Fruit fly (Drosophila melanogaster) whole organism, embryonic: ENCODE data around the gene Cks85A.

Source experiments
- BEAF-32 ChIP-seq: fragments of 200-800 bp; sonication (Bioruptor generic); optimal IDR thresholded peaks from 3 replicates; lab custom pipeline; 2017; ENCODE audit warnings: missing biosample characterization, missing genetic modification characterization, mild to moderate bottlenecking, moderate library complexity, missing genetic modification reagents
- Blimp-1 ChIP-seq: fragments of 200-800 bp; sonication (Bioruptor generic); optimal IDR thresholded peaks from 3 replicates; lab custom pipeline; 2018; ENCODE audit warnings: missing biosample characterization, missing genetic modification characterization, mild to moderate bottlenecking, moderate library complexity, missing genetic modification reagents
- CG10209 ChIP-seq: fragments of 200-800 bp; sonication (Bioruptor generic); optimal IDR thresholded peaks from 3 replicates; lab custom pipeline; 2017; ENCODE audit warnings: missing biosample characterization, mild to moderate bottlenecking, missing genetic modification characterization, missing genetic modification reagents
- CG11085 ChIP-seq: fragments of 200-800 bp; sonication (Bioruptor generic); IDR thresholded peaks from 2 replicates; pipeline ENCODE4 v1.3.6; 2022; ENCODE audit warnings: missing biosample characterization, missing genetic modification characterization
- CG13296 ChIP-seq: fragments of 200-800 bp; sonication (Bioruptor generic); optimal IDR thresholded peaks from 3 replicates; lab custom pipeline; 2018; ENCODE audit warnings: missing biosample characterization, mild to moderate bottlenecking, missing genetic modification characterization
- CG14667 ChIP-seq: fragments of 200-800 bp; sonication (Bioruptor generic); IDR thresholded peaks from 2 replicates; pipeline ENCODE4 v1.3.6; 2022; ENCODE audit warnings: missing biosample characterization, missing genetic modification characterization
- CG15011 ChIP-seq: fragments of 200-800 bp; sonication (Bioruptor generic); optimal IDR thresholded peaks from 3 replicates; lab custom pipeline; 2018; ENCODE audit warnings: missing biosample characterization, mild to moderate bottlenecking, missing genetic modification characterization
- CG15696 ChIP-seq: fragments of 200-800 bp; sonication (Bioruptor generic); optimal IDR thresholded peaks from 2 replicates; lab custom pipeline; 2019; ENCODE audit warnings: missing biosample characterization, mild to moderate bottlenecking, missing genetic modification characterization, moderate library complexity
- CG16815 ChIP-seq: fragments of 200-800 bp; sonication (Bioruptor generic); optimal IDR thresholded peaks from 3 replicates; lab custom pipeline; 2017; ENCODE audit warnings: missing biosample characterization, mild to moderate bottlenecking, missing genetic modification characterization
- CG17361 ChIP-seq: fragments of 200-800 bp; sonication (Bioruptor generic); IDR thresholded peaks from 3 replicates; pipeline ENCODE4 v1.3.6; 2022; ENCODE audit warnings: missing biosample characterization, missing genetic modification characterization
- CG2712 ChIP-seq: fragments of 200-800 bp; optimal IDR thresholded peaks from 3 replicates; lab custom pipeline; 2019; ENCODE audit warnings: missing biosample characterization, mild to moderate bottlenecking, missing genetic modification characterization, moderate library complexity
- CG4707 ChIP-seq: fragments of 200-800 bp; sonication (Bioruptor generic); optimal IDR thresholded peaks from 2 replicates; lab custom pipeline; 2018; ENCODE audit warnings: missing biosample characterization, mild to moderate bottlenecking, missing genetic modification characterization, moderate library complexity
- CG6272 ChIP-seq: fragments of 200-800 bp; sonication (Bioruptor generic); IDR thresholded peaks from 2 replicates; pipeline ENCODE4 v1.3.6; 2022; ENCODE audit warnings: missing biosample characterization, missing genetic modification characterization
- CG7928 ChIP-seq: fragments of 200-800 bp; sonication (Bioruptor generic); optimal IDR thresholded peaks from 2 replicates; lab custom pipeline; 2017; ENCODE audit warnings: missing biosample characterization, mild to moderate bottlenecking, missing genetic modification characterization
- CG9797 ChIP-seq: fragments of 200-800 bp; sonication (Bioruptor generic); optimal IDR thresholded peaks from 3 replicates; lab custom pipeline; 2018; ENCODE audit warnings: missing biosample characterization, mild to moderate bottlenecking, missing genetic modification characterization
- Drgx ChIP-seq: fragments of 200-800 bp; sonication (Bioruptor generic); IDR thresholded peaks from 2 replicates; pipeline ENCODE4 v1.3.6; 2022; ENCODE audit warnings: missing biosample characterization, missing genetic modification characterization
- E2f1 ChIP-seq: fragments of 200-800 bp; sonication (Bioruptor generic); IDR thresholded peaks from 2 replicates; pipeline ENCODE4 v1.3.6; 2022; ENCODE audit warnings: missing biosample characterization, missing genetic modification characterization
- Ets65A ChIP-seq: fragments of 200-800 bp; sonication (Bioruptor generic); peaks from one replicate; lab custom pipeline; 2016; ENCODE audit warnings: missing biosample characterization, missing genetic modification characterization
- GATAe ChIP-seq: fragments of 200-800 bp; sonication (Bioruptor generic); conservative IDR thresholded peaks from 2 replicates; pipeline ENCODE4 v1.3.6; 2022; ENCODE audit warnings: missing biosample characterization, missing genetic modification characterization
- H15 ChIP-seq: fragments of 200-800 bp; sonication (Bioruptor generic); IDR thresholded peaks from 3 replicates; pipeline ENCODE4 v1.3.6; 2022; ENCODE audit warnings: missing biosample characterization, missing genetic modification characterization
- HLH3B ChIP-seq: fragments of 200-800 bp; sonication (Bioruptor generic); IDR thresholded peaks from 2 replicates; pipeline ENCODE4 v1.3.6; 2022; ENCODE audit warnings: missing biosample characterization, missing genetic modification characterization
- Med ChIP-seq: fragments of 200-800 bp; sonication (Bioruptor generic); peaks from one replicate; lab custom pipeline; 2016; ENCODE audit warnings: missing biosample characterization, missing genetic modification characterization, mild to moderate bottlenecking, inconsistent platforms, moderate library complexity
- Optix ChIP-seq: fragments of 200-800 bp; sonication (Bioruptor generic); IDR thresholded peaks from 3 replicates; pipeline ENCODE4 v1.3.6; 2022; ENCODE audit warnings: missing biosample characterization, missing genetic modification characterization
- PHDP ChIP-seq: fragments of 200-800 bp; sonication (Bioruptor generic); optimal IDR thresholded peaks from 3 replicates; lab custom pipeline; 2018; ENCODE audit warnings: missing biosample characterization, mild to moderate bottlenecking, missing genetic modification characterization, moderate library complexity
- Pdp1 ChIP-seq, 2 experiments: fragments of 200-800 bp; sonication (Bioruptor generic); optimal IDR thresholded peaks; 3 replicates each; lab custom pipeline; 2016; ENCODE audit warnings: missing biosample characterization in 2 of 2, missing genetic modification characterization in 2 of 2, mild to moderate bottlenecking in 1 of 2, moderate library complexity in 1 of 2
- Scr ChIP-seq: fragments of 200-800 bp; sonication (Bioruptor generic); IDR thresholded peaks from 2 replicates; pipeline ENCODE4 v1.3.6; 2022; ENCODE audit warnings: missing biosample characterization, missing genetic modification characterization; ENCODE audit not compliant: partially characterized antibody
- TFAM ChIP-seq: fragments of 200-800 bp; sonication (Bioruptor generic); optimal IDR thresholded peaks from 2 replicates; lab custom pipeline; 2017; ENCODE audit warnings: missing biosample characterization, missing genetic modification characterization, inconsistent platforms
- aop ChIP-seq: fragments of 200-800 bp; sonication (Bioruptor generic); IDR thresholded peaks from 2 replicates; pipeline ENCODE4 v1.3.6; 2022; ENCODE audit warnings: missing biosample characterization, missing genetic modification characterization
- ap ChIP-seq: fragments of 200-800 bp; sonication (Bioruptor generic); IDR thresholded peaks from 2 replicates; pipeline ENCODE4 v1.3.6; 2022; ENCODE audit warnings: missing biosample characterization, missing genetic modification characterization
- cg ChIP-seq: fragments of 200-800 bp; sonication (Bioruptor generic); optimal IDR thresholded peaks from 3 replicates; lab custom pipeline; 2019; ENCODE audit warnings: missing biosample characterization, mild to moderate bottlenecking, missing genetic modification characterization, moderate library complexity
- chm ChIP-seq: fragments of 200-800 bp; sonication (Bioruptor generic); IDR thresholded peaks from 2 replicates; pipeline ENCODE4 v1.3.6; 2022; ENCODE audit warnings: missing biosample characterization, missing genetic modification characterization
- dmrt11E ChIP-seq: fragments of 200-800 bp; sonication (Bioruptor generic); optimal IDR thresholded peaks from 3 replicates; lab custom pipeline; 2018; ENCODE audit warnings: missing biosample characterization, mild to moderate bottlenecking, missing genetic modification characterization, moderate library complexity
- gcm2 ChIP-seq: fragments of 200-800 bp; sonication (Bioruptor generic); optimal IDR thresholded peaks from 2 replicates; lab custom pipeline; 2016; ENCODE audit warnings: missing biosample characterization, missing genetic modification characterization
- ken ChIP-seq: fragments of 200-800 bp; sonication (Bioruptor generic); IDR thresholded peaks from 3 replicates; pipeline ENCODE4 v1.3.6; 2022; ENCODE audit warnings: missing biosample characterization, missing genetic modification characterization
- luna ChIP-seq: fragments of 200-800 bp; sonication (Bioruptor generic); optimal IDR thresholded peaks from 2 replicates; lab custom pipeline; 2016; ENCODE audit warnings: missing biosample characterization, missing genetic modification characterization
- oc ChIP-seq: fragments of 200-800 bp; sonication (Bioruptor generic); optimal IDR thresholded peaks from 2 replicates; lab custom pipeline; 2018; ENCODE audit warnings: missing biosample characterization, mild to moderate bottlenecking, missing genetic modification characterization, moderate library complexity
- onecut ChIP-seq: fragments of 200-800 bp; sonication (Bioruptor generic); IDR thresholded peaks from 2 replicates; pipeline ENCODE4 v1.3.6; 2022; ENCODE audit warnings: missing biosample characterization, missing genetic modification characterization
- phol ChIP-seq: fragments of 200-800 bp; sonication (Bioruptor generic); optimal IDR thresholded peaks from 3 replicates; lab custom pipeline; 2018; ENCODE audit warnings: missing biosample characterization, mild to moderate bottlenecking, missing genetic modification characterization, moderate library complexity
- run ChIP-seq: fragments of 200-800 bp; sonication (Bioruptor generic); optimal IDR thresholded peaks from 3 replicates; lab custom pipeline; 2018; ENCODE audit warnings: missing biosample characterization, mild to moderate bottlenecking, missing genetic modification characterization
- sd ChIP-seq: fragments of 200-800 bp; sonication (Bioruptor generic); optimal IDR thresholded peaks from 3 replicates; lab custom pipeline; 2018; ENCODE audit warnings: missing biosample characterization, mild to moderate bottlenecking, missing genetic modification characterization, moderate library complexity
- sens ChIP-seq: fragments of 200-800 bp; sonication (Bioruptor generic); peaks from one replicate; lab custom pipeline; 2016; ENCODE audit warnings: missing biosample characterization, missing genetic modification characterization
- sisA ChIP-seq: fragments of 200-800 bp; sonication (Bioruptor generic); IDR thresholded peaks from 2 replicates; pipeline ENCODE4 v1.3.6; 2022; ENCODE audit warnings: missing biosample characterization, missing genetic modification characterization
- slou ChIP-seq: fragments of 200-800 bp; sonication (Bioruptor generic); optimal IDR thresholded peaks from 3 replicates; lab custom pipeline; 2016; ENCODE audit warnings: missing biosample characterization, missing genetic modification characterization
- so ChIP-seq: fragments of 200-800 bp; sonication (Bioruptor generic); IDR thresholded peaks from 3 replicates; pipeline ENCODE4 v1.3.6; 2022; ENCODE audit warnings: missing biosample characterization, missing genetic modification characterization
- stc ChIP-seq: fragments of 200-800 bp; sonication (Bioruptor generic); IDR thresholded peaks from 2 replicates; pipeline ENCODE4 v1.3.6; 2022; ENCODE audit warnings: missing biosample characterization, missing genetic modification characterization
- vvl ChIP-seq: fragments of 200-800 bp; sonication (Bioruptor generic); IDR thresholded peaks from 2 replicates; pipeline ENCODE4 v1.3.6; 2022; ENCODE audit warnings: missing biosample characterization, missing genetic modification characterization
- wor ChIP-seq: fragments of 200-800 bp; sonication (Bioruptor generic); IDR thresholded peaks from 2 replicates; pipeline ENCODE4 v1.3.6; 2022; ENCODE audit warnings: missing biosample characterization, missing genetic modification characterization

Gene Cks85A

dm6 chr3R:8744198-8744597 is 25.9 kb upstream of the Cks85A start (continued):
- TF ChIP-seq CG15696 = no peak
- no peak for TF ChIP-seq Ets65A (GFP tag; lab: Kevin White, UChicago)
- no peak for TF ChIP-seq luna (GFP tag; lab: Kevin White, UChicago)
- TF ChIP-seq CG15011 (GFP tag; lab: Kevin White, UChicago) = no peak
- no peak for TF ChIP-seq dmrt11E (tag; lab: Kevin White, UChicago)
- peak; percentile 59; the same call in 1 of the 2 replicates for TF ChIP-seq E2f1 (GFP tag; lab: Robert Waterston, UW)
- TF ChIP-seq PHDP (tag; lab: Kevin White, UChicago) = peak; percentile 52
- TF ChIP-seq run (tag; lab: Kevin White, UChicago) = peak; percentile 9
- TF ChIP-seq aop (GFP tag; lab: Robert Waterston, UW) = no peak
- no peak for TF ChIP-seq Optix
- no peak for TF ChIP-seq CG4707 (GFP tag; lab: Kevin White, UChicago)
- peak; percentile 8 for TF ChIP-seq sd (tag; lab: Kevin White, UChicago)
- TF ChIP-seq H15 (GFP tag; lab: Robert Waterston, UW) = 0 out of 3 replicates have a peak, but pooled peaks have one; percentile 21
- TF ChIP-seq slou (GFP tag; lab: Kevin White, UChicago) = no peak
- peak; percentile 42; the same call in 1 of the 3 replicates for TF ChIP-seq so (GFP tag; lab: Robert Waterston, UW)
- TF ChIP-seq CG17361 (GFP tag; lab: Robert Waterston, UW) = 0 out of 3 replicates have a peak, but pooled peaks have one; percentile 31
- no peak for TF ChIP-seq cg (GFP tag; lab: Kevin White, UChicago)
- no peak for TF ChIP-seq CG9797 (GFP tag; lab: Kevin White, UChicago)
- TF ChIP-seq GATAe (GFP tag; lab: Robert Waterston, UW) = no peak
- peak; percentile 40 for TF ChIP-seq stc (GFP tag; lab: Robert Waterston, UW)
- TF ChIP-seq BEAF-32 (GFP tag; lab: Kevin White, UChicago) = no peak
- TF ChIP-seq CG2712 = peak; percentile 59
- TF ChIP-seq Drgx (GFP tag; lab: Robert Waterston, UW) = peak; percentile 66

- TF ChIP-seq ken (GFP tag; lab: Robert Waterston, UW) (no peak), TFAM (GFP tag; lab: Kevin White, UChicago) (no peak), CG10209 (GFP tag; lab: Kevin White, UChicago) (no peak), CG11085 (GFP tag; lab: Robert Waterston, UW) (no peak), CG7928 (GFP tag; lab: Kevin White, UChicago) (no peak), wor (GFP tag; lab: Robert Waterston, UW) (no peak), CG13296 (GFP tag; lab: Kevin White, UChicago) (no peak), CG14667 (GFP tag; lab: Robert Waterston, UW) (no peak), CG16815 (GFP tag; lab: Kevin White, UChicago) (no peak), ap (no peak), Pdp1 (GFP tag; optimal IDR thresholded peaks at IDR 0.05; lab: Kevin White, UChicago) (no peak)
Observed at dm6 chr3R:8742661-8743060, 24.4 kb upstream of the Cks85A start.

dm6 chr3R:8741941-8742340 is 23.7 kb upstream of the Cks85A start:
- TF ChIP-seq sisA (GFP tag; lab: Robert Waterston, UW) = 0 out of 2 replicates have a peak, but pooled peaks have one; percentile 4
- peak; percentile 58 for TF ChIP-seq sens (GFP tag; lab: Kevin White, UChicago)
- peak; percentile 56 for TF ChIP-seq Blimp-1 (GFP tag; lab: Kevin White, UChicago)
- TF ChIP-seq phol (tag; lab: Kevin White, UChicago) = no peak
- no peak for TF ChIP-seq gcm2 (GFP tag; lab: Kevin White, UChicago)
- TF ChIP-seq oc (tag; lab: Kevin White, UChicago) = peak; percentile 55
- no peak for TF ChIP-seq Scr (GFP tag; lab: Robert Waterston, UW)
- no peak for TF ChIP-seq onecut
- TF ChIP-seq CG6272 (GFP tag; lab: Robert Waterston, UW) = no peak
- TF ChIP-seq HLH3B (GFP tag; lab: Robert Waterston, UW) = peak; percentile 29; the same call in 1 of the 2 replicates
- 0 out of 2 replicates have a peak, but pooled peaks have one; percentile 7 for TF ChIP-seq vvl (GFP tag; lab: Robert Waterston, UW)
- TF ChIP-seq chm = 0 out of 2 replicates have a peak, but pooled peaks have one; percentile 13
- peak; percentile 12 for TF ChIP-seq Med (GFP tag; lab: Kevin White, UChicago)
- TF ChIP-seq ken (GFP tag; lab: Robert Waterston, UW) = 0 out of 3 replicates have a peak, but pooled peaks have one; percentile 35
